Fruit fly (Drosophila melanogaster) whole organism, embryonic: ENCODE measurements around the gene CG17839.

ENCODE experiments used
- Asciz ChIP-seq: fragments of 200-800 bp; sonication (Bioruptor generic); optimal IDR thresholded peaks from 2 replicates; lab custom pipeline; 2017; ENCODE audit warnings: missing biosample characterization, mild to moderate bottlenecking, missing genetic modification characterization, missing genetic modification reagents
- CG10274 ChIP-seq: fragments of 200-800 bp; sonication (Bioruptor generic); optimal IDR thresholded peaks from 3 replicates; lab custom pipeline; 2017; ENCODE audit warnings: missing biosample characterization, mild to moderate bottlenecking, missing genetic modification characterization
- CG12104 ChIP-seq: fragments of 200-800 bp; sonication (Bioruptor generic); optimal IDR thresholded peaks from 3 replicates; lab custom pipeline; 2016; ENCODE audit warnings: missing biosample characterization, missing genetic modification characterization
- CG13624 ChIP-seq: fragments of 200-800 bp; sonication (Bioruptor generic); optimal IDR thresholded peaks from 2 replicates; lab custom pipeline; 2016; ENCODE audit warnings: missing biosample characterization, missing genetic modification characterization
- CG13775 ChIP-seq: fragments of 200-800 bp; sonication (Bioruptor generic); optimal IDR thresholded peaks from 3 replicates; lab custom pipeline; 2017; ENCODE audit warnings: missing biosample characterization, mild to moderate bottlenecking, missing genetic modification characterization
- CG14050 ChIP-seq: fragments of 200-800 bp; sonication (Bioruptor generic); IDR thresholded peaks from 3 replicates; pipeline ENCODE4 v1.3.6; 2022; ENCODE audit warnings: missing biosample characterization, missing genetic modification characterization
- CG18011 ChIP-seq: fragments of 200-800 bp; sonication (Bioruptor generic); optimal IDR thresholded peaks from 2 replicates; lab custom pipeline; 2017; ENCODE audit warnings: missing biosample characterization, missing genetic modification characterization, mild to moderate bottlenecking, moderate library complexity, missing genotype
- CG1832 ChIP-seq: fragments of 200-800 bp; sonication (Bioruptor generic); optimal IDR thresholded peaks from 2 replicates; lab custom pipeline; 2017; ENCODE audit warnings: missing biosample characterization, mild to moderate bottlenecking, missing genetic modification characterization, inconsistent platforms
- CG34376 ChIP-seq: fragments of 200-800 bp; sonication (Bioruptor generic); optimal IDR thresholded peaks from 2 replicates; lab custom pipeline; 2018; ENCODE audit warnings: missing biosample characterization, mild to moderate bottlenecking, missing genetic modification characterization
- CG4328 ChIP-seq: fragments of 200-800 bp; sonication (Bioruptor generic); optimal IDR thresholded peaks from 3 replicates; lab custom pipeline; 2017; ENCODE audit warnings: missing biosample characterization, missing genetic modification reagents, missing genetic modification characterization
- CG7745 ChIP-seq: fragments of 200-800 bp; sonication (Bioruptor generic); optimal IDR thresholded peaks from 2 replicates; lab custom pipeline; 2018; ENCODE audit warnings: missing biosample characterization, mild to moderate bottlenecking, missing genetic modification characterization, moderate library complexity
- CHES-1-like ChIP-seq: fragments of 200-800 bp; sonication (Bioruptor generic); optimal IDR thresholded peaks from 2 replicates; lab custom pipeline; 2016; ENCODE audit warnings: missing biosample characterization, missing genetic modification characterization
- Dad ChIP-seq: fragments of 200-800 bp; sonication (Bioruptor generic); optimal IDR thresholded peaks from 3 replicates; lab custom pipeline; 2016; ENCODE audit warnings: missing biosample characterization, missing genetic modification characterization
- Elba2 ChIP-seq: fragments of 200-800 bp; sonication (Bioruptor generic); optimal IDR thresholded peaks from 3 replicates; lab custom pipeline; 2016; ENCODE audit warnings: missing biosample characterization, missing genetic modification characterization
- HmgD ChIP-seq: fragments of 200-800 bp; sonication (Bioruptor generic); optimal IDR thresholded peaks from 3 replicates; lab custom pipeline; 2016; ENCODE audit warnings: missing biosample characterization, missing genetic modification characterization
- Hmr ChIP-seq: fragments of 200-800 bp; sonication (Bioruptor generic); optimal IDR thresholded peaks from 3 replicates; lab custom pipeline; 2017; ENCODE audit warnings: mild to moderate bottlenecking, missing biosample characterization, missing genetic modification reagents, missing genetic modification characterization
- Hr51 ChIP-seq, 2 experiments: fragments of 200-800 bp; sonication (Bioruptor generic); optimal IDR thresholded peaks; 2 replicates in 1 of 2; 3 replicates in 1 of 2; lab custom pipeline; 2016 to 2018; ENCODE audit warnings: missing biosample characterization in 2 of 2, missing genetic modification characterization in 2 of 2, mild to moderate bottlenecking in 1 of 2, moderate library complexity in 1 of 2
- Mrtf ChIP-seq: fragments of 200-800 bp; sonication (Bioruptor generic); IDR thresholded peaks from 3 replicates; pipeline ENCODE4 v1.3.6; 2022; ENCODE audit warnings: missing biosample characterization, missing genetic modification characterization
- Neu2 ChIP-seq: fragments of 200-800 bp; sonication (Bioruptor generic); optimal IDR thresholded peaks from 3 replicates; lab custom pipeline; 2016; ENCODE audit warnings: missing biosample characterization, missing genetic modification characterization, borderline replicate concordance
- NfI ChIP-seq: fragments of 200-800 bp; sonication (Bioruptor generic); optimal IDR thresholded peaks from 3 replicates; lab custom pipeline; 2018; ENCODE audit warnings: missing biosample characterization, mild to moderate bottlenecking, missing genetic modification characterization, moderate library complexity
- Oaz ChIP-seq: fragments of 200-800 bp; sonication (Bioruptor generic); IDR thresholded peaks from 2 replicates; pipeline ENCODE4 v1.3.6; 2022; ENCODE audit warnings: missing biosample characterization, missing genetic modification characterization
- Ptx1 ChIP-seq: fragments of 200-800 bp; sonication (Bioruptor generic); IDR thresholded peaks from 2 replicates; pipeline ENCODE4 v1.3.6; 2022; ENCODE audit warnings: missing biosample characterization, missing genetic modification characterization
- Sox102F ChIP-seq: fragments of 200-800 bp; sonication (Bioruptor generic); optimal IDR thresholded peaks from 2 replicates; lab custom pipeline; 2018; ENCODE audit warnings: missing biosample characterization, mild to moderate bottlenecking, missing genetic modification characterization, moderate library complexity
- bcd ChIP-seq: fragments of 200-800 bp; sonication (Bioruptor generic); optimal IDR thresholded peaks from 2 replicates; lab custom pipeline; 2017; ENCODE audit warnings: missing biosample characterization, mild to moderate bottlenecking, missing genetic modification characterization
- bsh ChIP-seq, 2 experiments: fragments of 200-800 bp; sonication (Bioruptor generic); optimal IDR thresholded peaks; 2 replicates each; lab custom pipeline; 2017 to 2018; ENCODE audit warnings: mild to moderate bottlenecking in 2 of 2, missing biosample characterization in 2 of 2, missing genetic modification characterization in 2 of 2, moderate library complexity in 1 of 2
- btn ChIP-seq: fragments of 200-800 bp; sonication (Bioruptor generic); optimal IDR thresholded peaks from 2 replicates; lab custom pipeline; 2016; ENCODE audit warnings: missing biosample characterization, missing genetic modification characterization
- chif ChIP-seq, 2 experiments: fragments of 200-800 bp; sonication (Bioruptor generic); optimal IDR thresholded peaks; 3 replicates each; lab custom pipeline; 2016; ENCODE audit warnings: missing biosample characterization in 2 of 2, missing genetic modification characterization in 2 of 2
- esg ChIP-seq: fragments of 200-800 bp; sonication (Bioruptor generic); conservative IDR thresholded peaks from 2 replicates; pipeline ENCODE4 v1.3.6; 2022; ENCODE audit warnings: missing biosample characterization, missing genetic modification characterization
- ewg ChIP-seq: fragments of 200-800 bp; sonication (Bioruptor generic); optimal IDR thresholded peaks from 3 replicates; lab custom pipeline; 2017; ENCODE audit warnings: mild to moderate bottlenecking, missing biosample characterization, missing genetic modification reagents, missing genetic modification characterization
- fd96Cb ChIP-seq: fragments of 200-800 bp; sonication (Bioruptor generic); optimal IDR thresholded peaks from 2 replicates; lab custom pipeline; 2018; ENCODE audit warnings: missing biosample characterization, mild to moderate bottlenecking, missing genetic modification characterization, moderate library complexity
- gsb ChIP-seq: fragments of 200-800 bp; sonication (Bioruptor generic); IDR thresholded peaks from 2 replicates; pipeline ENCODE4 v1.3.6; 2022; ENCODE audit warnings: missing biosample characterization, missing genetic modification characterization
- gt ChIP-seq: fragments of 200-800 bp; sonication (Bioruptor generic); IDR thresholded peaks from 2 replicates; pipeline ENCODE4 v1.3.6; 2022; ENCODE audit warnings: missing biosample characterization, missing genetic modification characterization
- knrl ChIP-seq: fragments of 200-800 bp; sonication (Bioruptor generic); IDR thresholded peaks from 3 replicates; pipeline ENCODE4 v1.3.6; 2022; ENCODE audit warnings: missing biosample characterization, missing genetic modification characterization; ENCODE audit not compliant: partially characterized antibody
- lov ChIP-seq, 2 experiments: fragments of 200-800 bp in 1 of 2; fragments of >200 bp in 1 of 2; sonication (Bioruptor generic) in 1 of 2; IDR thresholded peaks in 1 of 2; optimal IDR thresholded peaks in 1 of 2; 2 replicates in 1 of 2; 3 replicates in 1 of 2; pipeline versions ENCODE4 v1.3.6 to Lab custom; 2017 to 2022; ENCODE audit warnings: missing biosample characterization in 1 of 2, missing genetic modification characterization in 1 of 2
- mam ChIP-seq: fragments of 200-800 bp; sonication (Bioruptor generic); optimal IDR thresholded peaks from 3 replicates; lab custom pipeline; 2016; ENCODE audit warnings: missing biosample characterization, missing genetic modification characterization
- oc ChIP-seq: fragments of 200-800 bp; sonication (Bioruptor generic); optimal IDR thresholded peaks from 2 replicates; lab custom pipeline; 2018; ENCODE audit warnings: missing biosample characterization, mild to moderate bottlenecking, missing genetic modification characterization, moderate library complexity
- odd ChIP-seq: fragments of 200-800 bp; sonication (Bioruptor generic); optimal IDR thresholded peaks from 2 replicates; lab custom pipeline; 2017; ENCODE audit warnings: missing biosample characterization, mild to moderate bottlenecking, missing genetic modification characterization
- pb ChIP-seq: fragments of 200-800 bp; sonication (Bioruptor generic); optimal IDR thresholded peaks from 3 replicates; lab custom pipeline; 2016; ENCODE audit warnings: missing biosample characterization, missing genetic modification characterization
- pfk ChIP-seq: fragments of 200-800 bp; sonication (Bioruptor generic); optimal IDR thresholded peaks from 2 replicates; lab custom pipeline; 2018; ENCODE audit warnings: missing biosample characterization, mild to moderate bottlenecking, missing genetic modification characterization, moderate library complexity
- pho ChIP-seq: fragments of 200-800 bp; sonication (Bioruptor generic); optimal IDR thresholded peaks from 2 replicates; lab custom pipeline; 2016; ENCODE audit warnings: missing biosample characterization, missing genetic modification characterization
- prd ChIP-seq, 3 experiments: fragments of >200 bp in 2 of 3; fragments of 200-800 bp in 1 of 3; sonication (Bioruptor generic) in 1 of 3; optimal IDR thresholded peaks in 2 of 3; IDR thresholded peaks in 1 of 3; 2 replicates in 2 of 3; 3 replicates in 1 of 3; pipeline versions ENCODE4 v1.3.6 to Lab custom; 2017 to 2022; ENCODE audit warnings: missing biosample characterization in 1 of 3, missing genetic modification characterization in 1 of 3
- row ChIP-seq: fragments of 200-800 bp; sonication (Bioruptor generic); IDR thresholded peaks from 3 replicates; pipeline ENCODE4 v1.3.6; 2022; ENCODE audit warnings: missing biosample characterization, missing genetic modification characterization
- sc ChIP-seq, 3 experiments: fragments of >200 bp in 2 of 3; fragments of 200-800 bp in 1 of 3; sonication (Bioruptor generic) in 1 of 3; optimal IDR thresholded peaks; 2 replicates in 2 of 3; 3 replicates in 1 of 3; lab custom pipeline; 2017; ENCODE audit warnings: mild to moderate bottlenecking in 1 of 3, missing biosample characterization in 1 of 3, missing genetic modification characterization in 1 of 3, missing genetic modification reagents in 1 of 3
- sd ChIP-seq: fragments of 200-800 bp; sonication (Bioruptor generic); optimal IDR thresholded peaks from 3 replicates; lab custom pipeline; 2018; ENCODE audit warnings: missing biosample characterization, mild to moderate bottlenecking, missing genetic modification characterization, moderate library complexity
- ssp ChIP-seq: fragments of 200-800 bp; sonication (Bioruptor generic); IDR thresholded peaks from 2 replicates; pipeline ENCODE4 v1.3.6; 2022; ENCODE audit warnings: missing biosample characterization, missing genetic modification characterization
- wek ChIP-seq: fragments of 200-800 bp; sonication (Bioruptor generic); optimal IDR thresholded peaks from 3 replicates; lab custom pipeline; 2018; ENCODE audit warnings: missing biosample characterization, mild to moderate bottlenecking, missing genetic modification characterization, moderate library complexity

CG17839 gene

dm6 chr3L:14755951-14756723, 48.8 kb upstream of the CG17839 start (continued):
- no peak for TF ChIP-seq Neu2
- TF ChIP-seq mam = peak; percentile 84
- peak; percentile 49 to 74 for TF ChIP-seq bsh (GFP tag; optimal IDR thresholded peaks at IDR 0.05; lab: Kevin White, UChicago)
- TF ChIP-seq Hr51 (GFP tag; optimal IDR thresholded peaks at IDR 0.05; lab: Kevin White, UChicago) = peak; percentile 53 to 94
- peak; percentile 31 for TF ChIP-seq Dad (GFP tag; lab: Kevin White, UChicago)
- peak; percentile 84 for TF ChIP-seq odd
- no peak for TF ChIP-seq knrl
- TF ChIP-seq CG7745 = no peak
- peak; percentile 0 for TF ChIP-seq oc (tag; lab: Kevin White, UChicago)
- peak; percentile 77 for TF ChIP-seq pho
- TF ChIP-seq Elba2 (GFP tag; lab: Kevin White, UChicago) = no peak
- peak; percentile 92 for TF ChIP-seq row (GFP tag; lab: Robert Waterston, UW)
- no peak for TF ChIP-seq CHES-1-like
- TF ChIP-seq CG10274 = peak; percentile 75
- no peak for TF ChIP-seq wek (GFP tag; lab: Kevin White, UChicago)
- TF ChIP-seq CG18011 (GFP tag; lab: Kevin White, UChicago) = peak; percentile 54
- TF ChIP-seq Ptx1 (GFP tag; lab: Robert Waterston, UW) = peak; percentile 90
- TF ChIP-seq CG12104 (GFP tag; lab: Kevin White, UChicago) = peak; percentile 77
- TF ChIP-seq ssp (GFP tag; lab: Robert Waterston, UW) = no peak; the same call in 1 of the 2 replicates
- 0 out of 2 replicates have a peak, but pooled peaks have one; percentile 15 for TF ChIP-seq gt
- TF ChIP-seq ewg = peak; percentile 57
- TF ChIP-seq CG4328 (GFP tag; lab: Kevin White, UChicago) = peak; percentile 86
- peak; percentile 15 for TF ChIP-seq CG34376 (GFP tag; lab: Kevin White, UChicago)
- TF ChIP-seq CG13624 (GFP tag; lab: Kevin White, UChicago) = peak; percentile 65
- TF ChIP-seq lov (optimal IDR thresholded peaks at IDR 0.05; lab: Kevin White, UChicago) = no peak
- TF ChIP-seq lov (GFP tag; IDR thresholded peaks at IDR 0.05; lab: Robert Waterston, UW) = no peak
- TF ChIP-seq btn (GFP tag; lab: Kevin White, UChicago) = no peak
- TF ChIP-seq CG1832 (GFP tag; lab: Kevin White, UChicago) = peak; percentile 96
- TF ChIP-seq NfI = peak; percentile 80
- no peak for TF ChIP-seq HmgD
- TF ChIP-seq CG14050 = peak; percentile 79
- no peak for TF ChIP-seq prd (optimal IDR thresholded peaks at IDR 0.05; lab: Kevin White, UChicago)
- TF ChIP-seq prd (GFP tag; IDR thresholded peaks at IDR 0.05; lab: Robert Waterston, UW) = peak; percentile 88
- TF ChIP-seq Oaz (GFP tag; lab: Robert Waterston, UW) = peak; percentile 74
- peak; percentile 90 for TF ChIP-seq Sox102F (GFP tag; lab: Kevin White, UChicago)
- TF ChIP-seq sc (optimal IDR thresholded peaks at IDR 0.05; lab: Kevin White, UChicago) = no peak
- peak; percentile 43 for TF ChIP-seq sc (GFP tag; optimal IDR thresholded peaks at IDR 0.05; lab: Kevin White, UChicago)
- peak; percentile 79 for TF ChIP-seq gsb
- TF ChIP-seq pfk (GFP tag; lab: Kevin White, UChicago) = no peak
- TF ChIP-seq Hmr = peak; percentile 89
- peak; percentile 85 for TF ChIP-seq Asciz (GFP tag; lab: Kevin White, UChicago)
- peak; percentile 89 for TF ChIP-seq bcd (GFP tag; lab: Kevin White, UChicago)
- peak; percentile 79 for TF ChIP-seq esg (GFP tag; lab: Robert Waterston, UW)
- no peak; the same call in 2 of the 3 replicates for TF ChIP-seq Mrtf (GFP tag; lab: Robert Waterston, UW)
- peak; percentile 88 for TF ChIP-seq fd96Cb
- peak; percentile 81 for TF ChIP-seq CG13775 (GFP tag; lab: Kevin White, UChicago)
- TF ChIP-seq pb (GFP tag; lab: Kevin White, UChicago) = no peak
- TF ChIP-seq chif (GFP tag; optimal IDR thresholded peaks at IDR 0.05; lab: Kevin White, UChicago) = peak; percentile 36 to 75
- TF ChIP-seq sd (tag; lab: Kevin White, UChicago) = peak; percentile 91
